Worm (Caenorhabditis elegans) whole organism, L4/young adult: Measurements from ENCODE around the gene ttc-17.

Source experiments
- W03F9.2 ChIP-seq: fragments of 150-350 bp; optimal IDR thresholded peaks from 2 replicates; lab custom pipeline; 2014; ENCODE audit warnings: missing biosample characterization, missing genetic modification characterization
- dao-5 ChIP-seq: sonication (generic microtip); optimal IDR thresholded peaks from 2 replicates; lab custom pipeline; 2016; ENCODE audit warnings: missing genotype, missing genetic modification characterization, moderate library complexity, missing compliant biosample characterization
- him-1 ChIP-seq: sonication (generic microtip); optimal IDR thresholded peaks from 2 replicates; lab custom pipeline; 2016; ENCODE audit warnings: missing genotype, missing genetic modification reagents, missing genetic modification characterization, missing compliant biosample characterization

DNA sequence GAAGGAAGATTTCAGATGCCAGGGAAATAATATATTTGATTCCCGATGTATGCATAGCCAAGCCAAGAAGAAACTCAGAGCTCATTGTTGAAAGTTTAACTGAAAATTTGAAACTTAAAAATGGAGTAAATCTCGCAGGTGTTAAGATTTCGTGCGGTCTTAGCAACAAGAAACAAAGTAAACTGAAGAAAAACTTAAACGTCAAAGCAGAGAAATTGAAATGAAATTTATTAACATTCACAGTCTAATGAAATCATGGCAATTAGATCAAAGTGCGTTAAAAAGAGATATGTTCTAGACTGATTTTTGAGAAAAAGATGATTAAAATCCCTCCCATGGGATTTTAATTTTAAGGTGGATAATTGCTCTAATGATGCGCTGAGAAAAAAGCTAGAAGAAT lies 24.0 kb downstream of the ttc-17 start, which contains the start of gene str-84:
- no peak for TF ChIP-seq him-1 (tag; lab: Kevin White, UChicago)
- TF ChIP-seq W03F9.2 (tag; lab: Kevin White, UChicago), result no peak
- no peak for TF ChIP-seq dao-5 (tag; lab: Kevin White, UChicago)
